Worm (Caenorhabditis elegans) whole organism, late embryonic: ENCODE results near the gene ptr-20.

Source experiments
- F13H6.1 ChIP-seq: sonication (generic microtip); optimal IDR thresholded peaks from 2 replicates; lab custom pipeline; 2016; ENCODE audit warnings: missing genetic modification characterization, missing compliant biosample characterization
- K02D7.2 ChIP-seq: sonication (generic microtip); optimal IDR thresholded peaks from 2 replicates; lab custom pipeline; 2017; ENCODE audit warnings: mild to moderate bottlenecking, missing genetic modification characterization, missing compliant biosample characterization
- ama-1 ChIP-seq: fragments of 150-350 bp; optimal IDR thresholded peaks from 2 replicates; lab custom pipeline; 2014
- che-1 ChIP-seq: sonication (generic microtip); optimal IDR thresholded peaks from 2 replicates; lab custom pipeline; 2016; ENCODE audit warnings: mild to moderate bottlenecking, missing genetic modification characterization, missing compliant biosample characterization
- dmd-4 ChIP-seq: sonication (generic microtip); optimal IDR thresholded peaks from 2 replicates; lab custom pipeline; 2016; ENCODE audit warnings: borderline replicate concordance, missing genetic modification characterization, missing compliant biosample characterization
- fkh-6 ChIP-seq: sonication (generic microtip); optimal IDR thresholded peaks from 2 replicates; lab custom pipeline; 2016; ENCODE audit warnings: missing genetic modification characterization, missing compliant biosample characterization
- nhr-11 ChIP-seq: fragments of 150-350 bp; optimal IDR thresholded peaks from 2 replicates; lab custom pipeline; 2014; ENCODE audit warnings: missing biosample characterization, missing genetic modification characterization
- nhr-232 ChIP-seq: sonication (generic microtip); optimal IDR thresholded peaks from 2 replicates; lab custom pipeline; 2016; ENCODE audit warnings: missing genetic modification characterization, missing compliant biosample characterization
- rnt-1 ChIP-seq: sonication (generic microtip); optimal IDR thresholded peaks from 2 replicates; lab custom pipeline; 2016; ENCODE audit warnings: missing genetic modification characterization, missing compliant biosample characterization
- tbx-7 ChIP-seq: sonication (generic microtip); optimal IDR thresholded peaks from 2 replicates; lab custom pipeline; 2016; ENCODE audit warnings: missing genotype, missing genetic modification characterization, missing compliant biosample characterization

ce11 chrII:15145594-15145993, 12.4 kb upstream of the ptr-20 start, which contains the start of gene Y53F4B.27:
- TF ChIP-seq K02D7.2 (tag; lab: Kevin White, UChicago) (no peak), rnt-1 (tag; lab: Kevin White, UChicago) (no peak), F13H6.1 (tag; lab: Kevin White, UChicago) (no peak), nhr-232 (tag; lab: Kevin White, UChicago) (no peak), nhr-11 (no peak), ama-1 (lab: Kevin White, UChicago) (no peak), tbx-7 (tag; lab: Kevin White, UChicago) (no peak), che-1 (no peak), fkh-6 (tag; lab: Kevin White, UChicago) (no peak), dmd-4 (tag; lab: Kevin White, UChicago) (no peak)
